Worm (Caenorhabditis elegans) whole organism, L1 larva: ENCODE data around the gene srsx-29.

ENCODE experiments used
- C34B4.2 ChIP-seq: sonication (generic microtip); optimal IDR thresholded peaks from 2 replicates; lab custom pipeline; 2017; ENCODE audit warnings: mild to moderate bottlenecking, missing genetic modification characterization, missing compliant biosample characterization
- Y116A8C.19 ChIP-seq: sonication (generic microtip); optimal IDR thresholded peaks from 2 replicates; lab custom pipeline; 2016; ENCODE audit warnings: missing compliant biosample characterization, missing genetic modification characterization, borderline replicate concordance
- aha-1 ChIP-seq: fragments of 150-350 bp; optimal IDR thresholded peaks from 2 replicates; lab custom pipeline; 2014; ENCODE audit warnings: missing biosample characterization, missing genetic modification characterization
- ama-1 ChIP-seq: fragments of 150-350 bp; optimal IDR thresholded peaks from 2 replicates; lab custom pipeline; 2014
- ceh-63 ChIP-seq: fragments of 200-800 bp; sonication (Bioruptor generic); optimal IDR thresholded peaks from 2 replicates; lab custom pipeline; 2018; ENCODE audit warnings: mild to moderate bottlenecking, missing genetic modification characterization, missing compliant biosample characterization
- ceh-8 ChIP-seq: fragments of 200-800 bp; sonication (Bioruptor generic); optimal IDR thresholded peaks from 2 replicates; lab custom pipeline; 2018; ENCODE audit warnings: mild to moderate bottlenecking, missing genetic modification characterization, moderate library complexity, missing compliant biosample characterization
- ceh-90 ChIP-seq: sonication (generic microtip); optimal IDR thresholded peaks from 2 replicates; lab custom pipeline; 2016; ENCODE audit warnings: missing genetic modification characterization, missing compliant biosample characterization
- ces-1 ChIP-seq: fragments of 150-350 bp; optimal IDR thresholded peaks from 2 replicates; lab custom pipeline; 2014; ENCODE audit warnings: missing biosample characterization, missing genetic modification reagents, missing genetic modification characterization
- dpl-1 ChIP-seq, 3 experiments: fragments of 150-350 bp in 2 of 3; sonication (generic microtip) in 1 of 3; optimal IDR thresholded peaks; 2 replicates each; lab custom pipeline; 2014 to 2017; ENCODE audit warnings: missing biosample characterization in 3 of 3, missing genetic modification characterization in 3 of 3, missing genetic modification reagents in 3 of 3
- dsc-1 ChIP-seq: sonication (generic microtip); optimal IDR thresholded peaks from 2 replicates; lab custom pipeline; 2016; ENCODE audit warnings: mild to moderate bottlenecking, missing genetic modification characterization, missing compliant biosample characterization
- egl-13 ChIP-seq: sonication (generic microtip); optimal IDR thresholded peaks from 2 replicates; lab custom pipeline; 2016; ENCODE audit warnings: missing genotype, missing genetic modification reagents, missing genetic modification characterization, missing compliant biosample characterization
- egl-27 ChIP-seq, 2 experiments: fragments of 150-350 bp in 1 of 2; sonication (generic microtip); optimal IDR thresholded peaks; 3 replicates each; lab custom pipeline; 2017 to 2018; ENCODE audit warnings: missing biosample characterization in 2 of 2, missing genetic modification characterization in 2 of 2, missing genetic modification reagents in 2 of 2
- elt-3 ChIP-seq, 6 experiments: fragments of 150-350 bp in 1 of 6; sonication (generic microtip); optimal IDR thresholded peaks; 2 replicates each; lab custom pipeline; 2017 to 2018; ENCODE audit warnings: missing biosample characterization in 6 of 6, missing genetic modification characterization in 6 of 6, inconsistent platforms in 1 of 6
- fkh-10 ChIP-seq: sonication (generic microtip); optimal IDR thresholded peaks from 2 replicates; lab custom pipeline; 2017; ENCODE audit warnings: missing biosample characterization, missing genetic modification reagents, missing genetic modification characterization
- fkh-4 ChIP-seq: sonication (generic microtip); optimal IDR thresholded peaks from 2 replicates; lab custom pipeline; 2016; ENCODE audit warnings: missing compliant biosample characterization, missing genetic modification characterization, borderline replicate concordance
- fkh-8 ChIP-seq: sonication (generic microtip); optimal IDR thresholded peaks from 2 replicates; lab custom pipeline; 2016; ENCODE audit warnings: mild to moderate bottlenecking, missing genetic modification characterization, missing compliant biosample characterization
- fos-1 ChIP-seq: fragments of 150-350 bp; optimal IDR thresholded peaks from 2 replicates; lab custom pipeline; 2014; ENCODE audit warnings: missing biosample characterization, missing genetic modification characterization
- hlh-17 ChIP-seq: fragments of 200-800 bp; sonication (Bioruptor generic); optimal IDR thresholded peaks from 2 replicates; lab custom pipeline; 2018; ENCODE audit warnings: missing genetic modification characterization, mild to moderate bottlenecking, missing compliant biosample characterization, moderate library complexity, borderline replicate concordance
- jun-1 ChIP-seq: fragments of 150-350 bp; optimal IDR thresholded peaks from 2 replicates; lab custom pipeline; 2014; ENCODE audit warnings: missing biosample characterization, missing genetic modification reagents, missing genetic modification characterization
- lin-14 ChIP-seq: fragments of 200-800 bp; sonication (Bioruptor generic); optimal IDR thresholded peaks from 2 replicates; lab custom pipeline; 2018; ENCODE audit warnings: mild to moderate bottlenecking, missing genetic modification characterization, moderate library complexity, missing compliant biosample characterization
- lin-35 ChIP-seq, 2 experiments: fragments of 150-350 bp; optimal IDR thresholded peaks; 2 replicates each; lab custom pipeline; 2014; ENCODE audit warnings: missing biosample characterization in 2 of 2, missing genetic modification characterization in 2 of 2, missing genetic modification reagents in 2 of 2
- lin-39 ChIP-seq: fragments of 150-350 bp; optimal IDR thresholded peaks from 2 replicates; lab custom pipeline; 2014; ENCODE audit warnings: missing biosample characterization, missing genetic modification reagents, missing genetic modification characterization
- lsy-2 ChIP-seq, 2 experiments: fragments of 150-350 bp; optimal IDR thresholded peaks; 2 replicates each; lab custom pipeline; 2014; ENCODE audit warnings: missing biosample characterization in 2 of 2, missing genetic modification characterization in 2 of 2
- mdl-1 ChIP-seq, 2 experiments: fragments of 150-350 bp; optimal IDR thresholded peaks; 2 replicates each; lab custom pipeline; 2014 to 2017; ENCODE audit warnings: missing biosample characterization in 2 of 2, missing genetic modification characterization in 2 of 2, inconsistent platforms in 1 of 2
- mef-2 ChIP-seq: fragments of 150-350 bp; optimal IDR thresholded peaks from 2 replicates; lab custom pipeline; 2014; ENCODE audit warnings: missing biosample characterization, missing genetic modification characterization
- nhr-12 ChIP-seq: sonication (generic microtip); optimal IDR thresholded peaks from 2 replicates; lab custom pipeline; 2017; ENCODE audit warnings: missing biosample characterization, missing genetic modification characterization
- nhr-19 ChIP-seq: fragments of 200-800 bp; sonication (Bioruptor generic); conservative IDR thresholded peaks from 2 replicates; pipeline ENCODE4 v1.3.6; 2022; ENCODE audit warnings: missing genetic modification characterization, missing compliant biosample characterization
- nhr-20 ChIP-seq: sonication (generic microtip); optimal IDR thresholded peaks from 2 replicates; lab custom pipeline; 2016; ENCODE audit warnings: mild to moderate bottlenecking, missing genetic modification characterization, missing compliant biosample characterization
- nhr-237 ChIP-seq: fragments of 150-350 bp; optimal IDR thresholded peaks from 2 replicates; lab custom pipeline; 2014; ENCODE audit warnings: missing biosample characterization, missing genetic modification characterization
- nhr-47 ChIP-seq: sonication (generic microtip); optimal IDR thresholded peaks from 2 replicates; lab custom pipeline; 2016; ENCODE audit warnings: mild to moderate bottlenecking, missing genetic modification characterization, moderate library complexity, missing compliant biosample characterization
- nhr-71 ChIP-seq: sonication (generic microtip); optimal IDR thresholded peaks from 2 replicates; lab custom pipeline; 2016; ENCODE audit warnings: mild to moderate bottlenecking, missing genetic modification characterization, moderate library complexity, missing compliant biosample characterization
- pag-3 ChIP-seq: sonication (generic microtip); optimal IDR thresholded peaks from 2 replicates; lab custom pipeline; 2017; ENCODE audit warnings: missing genetic modification characterization, mild to moderate bottlenecking, missing compliant biosample characterization, antibody characterized with exemption, borderline replicate concordance; ENCODE audit not compliant: insufficient read depth
- pax-3 ChIP-seq: fragments of 200-800 bp; sonication (Bioruptor generic); optimal IDR thresholded peaks from 2 replicates; lab custom pipeline; 2018; ENCODE audit warnings: mild to moderate bottlenecking, missing genetic modification characterization, moderate library complexity, missing compliant biosample characterization
- pqm-1 ChIP-seq: sonication (generic microtip); optimal IDR thresholded peaks from 3 replicates; lab custom pipeline; 2017; ENCODE audit warnings: missing biosample characterization, missing genetic modification characterization
- rnt-1 ChIP-seq: sonication (generic microtip); optimal IDR thresholded peaks from 2 replicates; lab custom pipeline; 2016; ENCODE audit warnings: mild to moderate bottlenecking, missing genetic modification characterization, moderate library complexity, missing compliant biosample characterization
- snu-23 ChIP-seq: sonication (generic microtip); optimal IDR thresholded peaks from 2 replicates; lab custom pipeline; 2016; ENCODE audit warnings: missing genetic modification characterization, missing compliant biosample characterization
- sptf-1 ChIP-seq: fragments of 150-350 bp; optimal IDR thresholded peaks from 2 replicates; lab custom pipeline; 2014; ENCODE audit warnings: missing biosample characterization, missing genetic modification characterization
- sup-37 ChIP-seq: fragments of 200-800 bp; sonication (Bioruptor generic); optimal IDR thresholded peaks from 2 replicates; lab custom pipeline; 2018; ENCODE audit warnings: mild to moderate bottlenecking, missing genetic modification characterization, missing compliant biosample characterization
- swsn-7 ChIP-seq: sonication (generic microtip); optimal IDR thresholded peaks from 2 replicates; lab custom pipeline; 2016; ENCODE audit warnings: missing genetic modification characterization, missing compliant biosample characterization
- tlp-1 ChIP-seq: fragments of 150-350 bp; optimal IDR thresholded peaks from 2 replicates; lab custom pipeline; 2014; ENCODE audit warnings: missing biosample characterization, missing genetic modification characterization
- unc-130 ChIP-seq: fragments of 150-350 bp; optimal IDR thresholded peaks from 2 replicates; lab custom pipeline; 2017; ENCODE audit warnings: missing biosample characterization, missing genetic modification characterization, inconsistent platforms
- unc-30 ChIP-seq: sonication (generic microtip); optimal IDR thresholded peaks from 2 replicates; lab custom pipeline; 2017; ENCODE audit warnings: missing biosample characterization, missing genetic modification characterization
- unc-86 ChIP-seq: sonication (generic microtip); optimal IDR thresholded peaks from 2 replicates; lab custom pipeline; 2016; ENCODE audit warnings: missing genetic modification characterization, missing compliant biosample characterization
- unc-98 ChIP-seq: fragments of 200-800 bp; sonication (Bioruptor generic); IDR thresholded peaks from 2 replicates; pipeline ENCODE4 v1.3.6; 2022; ENCODE audit warnings: missing genetic modification characterization, missing compliant biosample characterization
- vab-15 ChIP-seq: sonication (generic microtip); optimal IDR thresholded peaks from 2 replicates; lab custom pipeline; 2017; ENCODE audit warnings: missing genotype, mild to moderate bottlenecking, missing genetic modification characterization, missing compliant biosample characterization
- zip-4 ChIP-seq: fragments of 200-800 bp; sonication (Bioruptor generic); optimal IDR thresholded peaks from 2 replicates; lab custom pipeline; 2018; ENCODE audit warnings: mild to moderate bottlenecking, missing genetic modification characterization, moderate library complexity, missing compliant biosample characterization
- ztf-4 ChIP-seq: fragments of 150-350 bp; optimal IDR thresholded peaks from 2 replicates; lab custom pipeline; 2014; ENCODE audit warnings: missing biosample characterization, missing genetic modification characterization

srsx-29 gene

DNA sequence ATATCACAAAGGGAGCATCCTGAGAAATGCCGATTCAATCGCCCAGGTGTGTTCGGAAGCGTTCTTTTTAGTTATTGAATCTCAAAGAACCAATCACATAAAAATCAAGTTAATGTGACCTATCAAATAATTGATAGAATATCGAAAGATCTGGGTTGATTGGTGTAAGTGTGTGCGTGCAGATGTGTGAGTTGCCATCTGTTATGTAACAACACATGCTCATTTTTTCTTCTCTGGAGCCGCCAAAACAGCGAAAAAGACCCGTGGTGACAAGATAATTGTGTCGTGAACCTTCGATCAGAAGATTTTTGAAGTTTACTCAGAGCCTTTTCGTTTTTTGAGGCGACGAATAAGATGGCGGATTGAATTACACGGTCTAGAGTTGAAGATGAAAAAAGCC lies 8.0 kb upstream of the srsx-29 start:
- TF ChIP-seq snu-23 (GFP tag; lab: Kevin White, UChicago) (peak; percentile 9), lin-14 (GFP tag; lab: Kevin White, UChicago) (peak; percentile 64), nhr-71 (peak; percentile 71), ztf-4 (peak; percentile 15), jun-1 (tag; lab: Kevin White, UChicago) (no peak), swsn-7 (tag; lab: Kevin White, UChicago) (peak; percentile 8), unc-130 (tag; lab: Kevin White, UChicago) (peak; percentile 38), lin-35 (GFP tag; optimal IDR thresholded peaks at IDR 0.05; lab: Kevin White, UChicago) (no peak), ama-1 (lab: Kevin White, UChicago) (no peak), nhr-20 (peak; percentile 14), hlh-17 (GFP tag; lab: Kevin White, UChicago) (no peak), mdl-1 (tag; optimal IDR thresholded peaks at IDR 0.05; lab: Kevin White, UChicago) (no peak), egl-27 (tag; optimal IDR thresholded peaks at IDR 0.05; lab: Kevin White, UChicago) (no peak), lsy-2 (tag; optimal IDR thresholded peaks at IDR 0.05; lab: Kevin White, UChicago) (peak in 1 of 2 experiments; percentile 42), nhr-237 (no peak), rnt-1 (tag; lab: Kevin White, UChicago) (peak; percentile 49), nhr-19 (GFP tag; lab: Robert Waterston, UW) (peak; percentile 31; the same call in 1 of the 2 replicates)

DNA sequence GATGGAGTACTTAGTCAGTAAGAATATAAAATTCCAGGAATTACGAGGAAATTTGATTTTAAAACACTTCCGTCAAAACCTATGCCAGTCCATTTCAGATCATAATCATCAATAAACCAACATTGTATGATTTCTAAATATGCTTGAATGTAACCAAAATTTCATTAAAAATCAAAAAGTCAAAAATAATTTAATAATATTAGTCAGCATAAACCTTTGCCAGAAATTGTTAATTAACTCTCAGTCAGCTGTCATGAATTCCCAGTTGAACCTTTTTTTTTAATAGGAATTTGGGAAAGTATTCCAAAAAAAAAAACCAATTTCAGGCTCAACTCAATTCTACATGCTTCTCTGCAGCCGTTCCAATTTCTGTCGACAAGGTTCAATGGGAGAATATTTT lies 6.4 kb upstream of the srsx-29 start, which contains the start of gene srsx-26:
Gene srsx-26 (plus strand): TSS at position 301 of the 400 bp plus-strand sequence.
- no peak for TF ChIP-seq aha-1
- TF ChIP-seq fkh-10 (GFP tag; lab: Kevin White, UChicago) = no peak
- no peak for TF ChIP-seq pqm-1 (tag; lab: Kevin White, UChicago)
- no peak for TF ChIP-seq fkh-4 (tag; lab: Kevin White, UChicago)
- no peak for TF ChIP-seq lin-39
- TF ChIP-seq nhr-71 = peak; percentile 30
- no peak for TF ChIP-seq dsc-1 (tag; lab: Kevin White, UChicago)
- TF ChIP-seq ceh-63 (GFP tag; lab: Kevin White, UChicago) = no peak
- TF ChIP-seq ceh-8 (GFP tag; lab: Kevin White, UChicago) = peak; percentile 51
- TF ChIP-seq zip-4 (GFP tag; lab: Kevin White, UChicago) = no peak
- no peak for TF ChIP-seq unc-98 (GFP tag; lab: Robert Waterston, UW)
- TF ChIP-seq C34B4.2 (tag; lab: Kevin White, UChicago) = no peak
- TF ChIP-seq ceh-90 (tag; lab: Kevin White, UChicago) = peak; percentile 14
- TF ChIP-seq egl-27 (tag; optimal IDR thresholded peaks at IDR 0.05; lab: Kevin White, UChicago) = no peak
- TF ChIP-seq fkh-8 (tag; lab: Kevin White, UChicago) = peak; percentile 56
- no peak for TF ChIP-seq egl-13 (tag; lab: Kevin White, UChicago)
- TF ChIP-seq tlp-1 (tag; lab: Kevin White, UChicago) = no peak
- TF ChIP-seq fos-1 = no peak
- TF ChIP-seq pax-3 (tag; lab: Kevin White, UChicago) = no peak
- no peak for TF ChIP-seq nhr-12 (tag; lab: Kevin White, UChicago)
- TF ChIP-seq nhr-47 = peak; percentile 37
- TF ChIP-seq mdl-1 (tag; optimal IDR thresholded peaks at IDR 0.05; lab: Kevin White, UChicago) = no peak
- no peak for TF ChIP-seq unc-86 (tag; lab: Kevin White, UChicago)
- TF ChIP-seq ces-1 = no peak
- no peak for TF ChIP-seq dpl-1 (GFP tag; optimal IDR thresholded peaks at IDR 0.05; lab: Kevin White, UChicago)
- TF ChIP-seq vab-15 (tag; lab: Kevin White, UChicago) = no peak
- no peak for TF ChIP-seq sptf-1
- TF ChIP-seq sup-37 (GFP tag; lab: Kevin White, UChicago) = no peak
- TF ChIP-seq Y116A8C.19 (tag; lab: Kevin White, UChicago) = no peak
- no peak for TF ChIP-seq unc-30 (tag; lab: Kevin White, UChicago)
- TF ChIP-seq pag-3 = no peak
- TF ChIP-seq mef-2 (tag; lab: Kevin White, UChicago) = no peak
- TF ChIP-seq elt-3 (tag; optimal IDR thresholded peaks at IDR 0.05; lab: Kevin White, UChicago) = no peak
